Fruit fly (Drosophila melanogaster): ENCODE results near the gene kek5.
A peak's percentile ranks its signal among the peaks of the same experiment; 100 is the strongest.

kek5 gene

DNA sequence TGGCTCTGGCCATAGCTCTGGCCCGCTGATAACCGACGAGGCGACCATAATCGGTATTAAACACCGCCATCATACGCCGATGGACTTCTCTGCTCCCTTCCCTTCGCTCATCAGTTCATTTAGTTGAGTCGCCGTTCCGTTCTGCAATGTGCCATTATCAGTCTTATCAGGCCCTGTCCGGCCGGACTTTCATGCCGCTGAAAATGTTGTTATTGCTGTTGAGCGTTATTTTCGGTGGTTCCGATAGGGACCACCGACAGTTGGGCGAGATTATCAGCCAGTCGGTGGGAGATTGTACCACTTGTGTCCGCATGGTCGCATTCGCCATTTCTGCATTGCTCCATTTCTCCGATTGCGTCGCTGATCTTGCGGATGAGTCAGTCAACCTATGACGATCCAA lies 148.3 kb downstream of the kek5 start:
- TF ChIP-seq CG12769 (tag; optimal IDR thresholded peaks at IDR 0.05) (no peak), exex (tag; optimal IDR thresholded peaks at IDR 0.05) (peak; percentile 83), grn (GFP tag; optimal IDR thresholded peaks at IDR 0.05) (peak; percentile 29), CG15479 (GFP tag; optimal IDR thresholded peaks at IDR 0.05) (peak; percentile 83), cwo (GFP tag; optimal IDR thresholded peaks at IDR 0.05) (peak; percentile 34), CG34376 (GFP tag; optimal IDR thresholded peaks at IDR 0.05) (peak; percentile 69), Med (GFP tag) (peak; percentile 32), crol (GFP tag; IDR thresholded peaks at IDR 0.05) (peak; percentile 37; the same call in 1 of the 2 replicates), GATAe (GFP tag; conservative IDR thresholded peaks at IDR 0.05) (0 out of 2 replicates have a peak, but pooled peaks have one; percentile 30), CG11398 (GFP tag; optimal IDR thresholded peaks at IDR 0.05) (no peak), lab (GFP tag; optimal IDR thresholded peaks at IDR 0.05) (peak; percentile 22), Adf1 (GFP tag; IDR thresholded peaks at IDR 0.05) (0 out of 2 replicates have a peak, but pooled peaks have one; percentile 8), chinmo (GFP tag; IDR thresholded peaks at IDR 0.05; ENCODE audit: partially characterized antibody) (0 out of 4 replicates have a peak, but pooled peaks have one; percentile 72), Dref (GFP tag; IDR thresholded peaks at IDR 0.05) (no peak), mirr (GFP tag; optimal IDR thresholded peaks at IDR 0.05) (peak; percentile 47), CG10543 (GFP tag; optimal IDR thresholded peaks at IDR 0.05) (peak; percentile 14), sug (tag; optimal IDR thresholded peaks at IDR 0.05) (peak; percentile 89), CG32532 (GFP tag; IDR thresholded peaks at IDR 0.05) (peak; percentile 50), Lim3 (GFP tag; IDR thresholded peaks at IDR 0.05) (no peak), sqz (GFP tag; optimal IDR thresholded peaks at IDR 0.05) (no peak)

DNA sequence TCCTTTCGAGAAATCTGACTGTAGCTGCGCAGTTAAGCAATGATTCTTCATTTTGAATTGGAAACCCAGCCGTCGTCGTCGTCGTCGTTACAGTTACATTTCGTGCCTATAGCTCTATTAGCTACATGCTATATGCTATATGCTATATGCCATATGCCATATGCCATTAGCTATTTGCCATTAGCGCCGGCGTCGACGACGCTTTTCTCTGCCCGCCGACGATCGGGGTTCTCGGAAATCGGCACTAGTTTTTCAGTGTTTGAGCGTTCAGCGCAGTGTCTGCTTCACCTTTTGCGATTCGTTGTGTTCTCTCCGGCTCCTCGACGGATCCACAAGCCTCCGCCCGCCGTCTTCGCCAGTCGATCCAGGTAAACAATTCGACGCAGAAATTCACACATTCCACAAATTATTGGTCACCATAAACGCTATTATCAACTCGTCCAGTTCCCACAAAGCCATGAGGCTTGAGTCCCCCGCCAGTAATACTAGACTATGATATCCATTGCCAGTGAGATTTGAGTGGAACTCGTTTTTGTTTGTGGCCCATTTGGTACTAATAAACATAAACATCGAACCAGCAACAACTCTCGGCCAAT lies 151.3 kb downstream of the kek5 start:
- TF ChIP-seq Med (GFP tag) (peak; percentile 28), sd (tag; optimal IDR thresholded peaks at IDR 0.05) (peak; percentile 91), CG8290 (GFP tag; optimal IDR thresholded peaks at IDR 0.05) (no peak), CG8290 (tag; optimal IDR thresholded peaks at IDR 0.05) (peak in 1 of 2 experiments; percentile 5), unc-4 (GFP tag; IDR thresholded peaks at IDR 0.05; ENCODE audit: partially characterized antibody) (0 out of 2 replicates have a peak, but pooled peaks have one; percentile 16), CG32532 (GFP tag; IDR thresholded peaks at IDR 0.05) (0 out of 2 replicates have a peak, but pooled peaks have one; percentile 36), CG12155 (GFP tag; optimal IDR thresholded peaks at IDR 0.05) (no peak), CG13894 (tag; optimal IDR thresholded peaks at IDR 0.05) (peak; percentile 93), CG10543 (GFP tag; optimal IDR thresholded peaks at IDR 0.05) (peak; percentile 60), Blimp-1 (GFP tag; optimal IDR thresholded peaks at IDR 0.05) (no peak), CG12769 (tag; optimal IDR thresholded peaks at IDR 0.05) (peak; percentile 49), gsb-n (tag; optimal IDR thresholded peaks at IDR 0.05) (no peak), Adf1 (GFP tag; IDR thresholded peaks at IDR 0.05) (peak; percentile 59; the same call in 1 of the 2 replicates), CG34224 (GFP tag; IDR thresholded peaks at IDR 0.05; ENCODE audit: partially characterized antibody) (peak; percentile 12; the same call in 1 of the 3 replicates), zfh2 (GFP tag; optimal IDR thresholded peaks at IDR 0.05) (no peak), sug (tag; optimal IDR thresholded peaks at IDR 0.05) (peak; percentile 18), Atf6 (GFP tag; IDR thresholded peaks at IDR 0.05) (0 out of 2 replicates have a peak, but pooled peaks have one; percentile 12)

DNA sequence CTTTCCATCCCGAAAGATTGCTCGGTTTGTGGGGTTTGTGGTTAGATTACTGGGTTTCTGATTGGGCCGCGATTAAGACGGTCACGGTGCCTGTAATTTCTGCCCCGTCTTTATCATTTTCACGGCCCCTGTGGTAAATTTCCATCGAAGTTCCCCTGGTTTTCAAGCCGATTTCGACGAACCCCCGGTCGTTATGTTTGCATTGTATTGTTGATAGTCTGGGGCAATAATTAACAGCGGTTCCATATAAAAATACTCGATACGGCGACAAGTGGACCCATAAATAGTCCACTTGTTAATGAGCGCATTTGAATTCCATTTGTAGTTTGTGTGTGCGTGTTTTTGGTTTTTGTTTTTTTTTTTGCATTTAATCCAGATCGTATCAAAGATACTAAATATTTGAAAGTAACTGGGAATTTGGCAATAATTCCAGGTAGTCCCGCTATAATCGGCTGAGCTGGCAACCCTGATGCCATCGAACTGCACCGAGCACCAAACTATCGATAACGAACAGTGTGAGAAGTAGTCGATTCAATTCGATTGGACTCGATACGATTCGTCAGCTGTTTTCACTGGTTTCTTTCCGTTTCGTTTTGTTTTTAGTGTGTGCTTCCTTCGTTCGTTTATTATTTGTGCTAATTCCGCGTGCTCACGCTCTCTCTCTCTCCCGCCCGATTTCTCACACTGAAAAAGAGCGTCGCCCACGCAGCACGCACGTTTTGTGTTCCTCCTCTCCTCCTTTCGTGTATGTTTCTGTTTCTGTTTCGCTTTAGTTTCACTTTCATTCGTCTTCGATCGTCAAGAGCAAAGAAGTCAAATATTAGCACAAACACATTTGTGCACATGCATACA lies 152.6 kb downstream of the kek5 start:
- TF ChIP-seq Dip3 (GFP tag; optimal IDR thresholded peaks at IDR 0.05): peak; percentile 7
- TF ChIP-seq CG12744 (GFP tag; optimal IDR thresholded peaks at IDR 0.05): no peak
- no peak for TF ChIP-seq bsh (GFP tag; optimal IDR thresholded peaks at IDR 0.05)
- no peak for TF ChIP-seq CG8281 (tag; optimal IDR thresholded peaks at IDR 0.05)
- TF ChIP-seq CG17385 (GFP tag; optimal IDR thresholded peaks at IDR 0.05): no peak
- no peak for TF ChIP-seq CG9437 (GFP tag; optimal IDR thresholded peaks at IDR 0.05)
- TF ChIP-seq fru (optimal IDR thresholded peaks at IDR 0.05): no peak
- TF ChIP-seq CG4282 (GFP tag; optimal IDR thresholded peaks at IDR 0.05): no peak
- no peak for TF ChIP-seq BtbVII (GFP tag; optimal IDR thresholded peaks at IDR 0.05)
- peak; percentile 20 for TF ChIP-seq CG18619 (GFP tag; optimal IDR thresholded peaks at IDR 0.05)
- peak; percentile 32; the same call in 1 of the 2 replicates for TF ChIP-seq Ptx1 (GFP tag; IDR thresholded peaks at IDR 0.05)
- peak; percentile 11 for TF ChIP-seq CG17359 (tag; optimal IDR thresholded peaks at IDR 0.05)
- TF ChIP-seq Oaz (GFP tag; IDR thresholded peaks at IDR 0.05): no peak
- no peak for TF ChIP-seq CG17568 (GFP tag; optimal IDR thresholded peaks at IDR 0.05)
- peak; percentile 35 for TF ChIP-seq maf-S (GFP tag; optimal IDR thresholded peaks at IDR 0.05)

Data from whole organism, embryonic.